Worm (Caenorhabditis elegans) whole organism, L2 larva: ENCODE data around the gene clec-29.

ENCODE experiments used
- R02D3.7 ChIP-seq: fragments of 150-350 bp; optimal IDR thresholded peaks from 2 replicates; lab custom pipeline; 2014; ENCODE audit warnings: missing biosample characterization, missing genetic modification characterization
- ama-1 ChIP-seq: fragments of 150-350 bp; optimal IDR thresholded peaks from 2 replicates; lab custom pipeline; 2018; ENCODE audit warnings: inconsistent platforms
- elt-1 ChIP-seq: fragments of 150-350 bp; optimal IDR thresholded peaks from 2 replicates; lab custom pipeline; 2014; ENCODE audit warnings: missing biosample characterization, missing genetic modification characterization
- fos-1 ChIP-seq: fragments of 150-350 bp; optimal IDR thresholded peaks from 2 replicates; lab custom pipeline; 2014; ENCODE audit warnings: missing biosample characterization, missing genetic modification characterization
- lsy-2 ChIP-seq, 2 experiments: fragments of 150-350 bp in 1 of 2; sonication (generic microtip) in 1 of 2; optimal IDR thresholded peaks; 2 replicates each; lab custom pipeline; 2014 to 2017; ENCODE audit warnings: missing biosample characterization in 2 of 2, missing genetic modification characterization in 2 of 2
- nhr-12 ChIP-seq: fragments of 150-350 bp; optimal IDR thresholded peaks from 2 replicates; lab custom pipeline; 2014; ENCODE audit warnings: missing biosample characterization, missing genetic modification characterization
- nhr-237 ChIP-seq: fragments of 150-350 bp; optimal IDR thresholded peaks from 2 replicates; lab custom pipeline; 2014; ENCODE audit warnings: missing biosample characterization, missing genetic modification characterization
- nhr-77 ChIP-seq: fragments of 150-350 bp; optimal IDR thresholded peaks from 2 replicates; lab custom pipeline; 2014; ENCODE audit warnings: missing biosample characterization, missing genetic modification characterization
- snpc-4 ChIP-seq: fragments of 150-350 bp; optimal IDR thresholded peaks from 2 replicates; lab custom pipeline; 2014; ENCODE audit warnings: missing biosample characterization, missing genetic modification characterization
- ztf-1 ChIP-seq: fragments of 200-800 bp; sonication (Bioruptor generic); conservative IDR thresholded peaks from 2 replicates; pipeline ENCODE4 v1.3.6; 2022; ENCODE audit warnings: missing genetic modification characterization, missing compliant biosample characterization

DNA sequence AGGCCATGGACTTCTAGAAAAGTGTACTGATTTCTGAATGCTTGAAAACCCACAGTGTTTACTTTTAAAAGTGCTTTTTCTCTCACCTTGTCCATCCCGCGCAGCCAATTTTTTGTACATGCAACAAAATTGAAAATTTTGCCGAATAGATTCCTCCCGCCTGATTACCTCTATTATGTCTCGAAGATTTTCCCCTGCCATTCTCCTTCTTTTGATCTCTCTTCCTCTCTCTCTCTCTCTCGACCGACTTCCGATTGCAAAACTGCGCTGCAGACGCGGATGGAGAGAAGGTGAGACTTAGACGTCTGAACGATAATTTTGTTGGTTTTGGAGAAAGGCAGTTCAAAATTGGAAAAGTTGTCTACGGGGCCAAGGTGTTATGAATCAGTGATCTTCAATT, 35.4 kb upstream of the clec-29 start:
- TF ChIP-seq nhr-12 (tag; lab: Kevin White, UChicago) (no peak), lsy-2 (tag; optimal IDR thresholded peaks at IDR 0.05; lab: Kevin White, UChicago) (no peak), nhr-237 (tag; lab: Kevin White, UChicago) (no peak), fos-1 (tag; lab: Kevin White, UChicago) (no peak), nhr-77 (no peak), elt-1 (no peak), R02D3.7 (tag; lab: Kevin White, UChicago) (no peak), ztf-1 (no peak), snpc-4 (tag; lab: Kevin White, UChicago) (no peak), ama-1 (lab: Kevin White, UChicago) (no peak)
